Worm (Caenorhabditis elegans) whole organism, L3 larva: ENCODE results near the gene T28D6.6.

ENCODE experiments used
- ceh-82 ChIP-seq: fragments of 150-350 bp; optimal IDR thresholded peaks from 2 replicates; lab custom pipeline; 2014; ENCODE audit warnings: missing biosample characterization, missing genetic modification characterization
- egl-27 ChIP-seq: sonication (generic microtip); optimal IDR thresholded peaks from 4 replicates; lab custom pipeline; 2017; ENCODE audit warnings: missing biosample characterization, missing genetic modification reagents, missing genetic modification characterization
- eor-1 ChIP-seq, 2 experiments: fragments of 150-350 bp; optimal IDR thresholded peaks; 2 replicates each; lab custom pipeline; 2014 to 2018; ENCODE audit warnings: missing biosample characterization in 2 of 2, missing genetic modification characterization in 2 of 2
- fkh-10 ChIP-seq: sonication (generic microtip); optimal IDR thresholded peaks from 2 replicates; lab custom pipeline; 2017; ENCODE audit warnings: missing biosample characterization, missing genetic modification reagents, missing genetic modification characterization
- mdl-1 ChIP-seq: fragments of 150-350 bp; optimal IDR thresholded peaks from 2 replicates; lab custom pipeline; 2014; ENCODE audit warnings: missing biosample characterization, missing genetic modification characterization
- nhr-28 ChIP-seq: fragments of 150-350 bp; optimal IDR thresholded peaks from 2 replicates; lab custom pipeline; 2014; ENCODE audit warnings: missing biosample characterization, missing genetic modification characterization
- nhr-76 ChIP-seq: fragments of 150-350 bp; sonication (generic microtip); optimal IDR thresholded peaks from 5 replicates; lab custom pipeline; 2014; ENCODE audit warnings: missing biosample characterization, missing genetic modification characterization
- skn-1 ChIP-seq: fragments of 150-350 bp; optimal IDR thresholded peaks from 2 replicates; lab custom pipeline; 2014; ENCODE audit warnings: missing biosample characterization, missing genetic modification characterization
- ztf-11 ChIP-seq: fragments of 150-350 bp; optimal IDR thresholded peaks from 2 replicates; lab custom pipeline; 2014; ENCODE audit warnings: missing biosample characterization, missing genetic modification characterization

- TF ChIP-seq nhr-76 (tag; lab: Kevin White, UChicago) (no peak), ceh-82 (tag; lab: Kevin White, UChicago) (no peak), skn-1 (tag; lab: Kevin White, UChicago) (no peak), egl-27 (tag; lab: Kevin White, UChicago) (no peak), fkh-10 (GFP tag; lab: Kevin White, UChicago) (no peak), mdl-1 (tag; lab: Kevin White, UChicago) (no peak), ztf-11 (tag; lab: Kevin White, UChicago) (no peak), nhr-28 (tag; lab: Kevin White, UChicago) (no peak), eor-1 (tag; optimal IDR thresholded peaks at IDR 0.05; lab: Kevin White, UChicago) (no peak)
Observed at ce11 chrIII:11287340-11287739, 55.6 kb downstream of the T28D6.6 start.
